Worm (Caenorhabditis elegans) whole organism, L2 larva: Measurements from ENCODE around the gene isy-1.

Experiments
- egl-27 ChIP-seq: sonication (generic microtip); optimal IDR thresholded peaks from 3 replicates; lab custom pipeline; 2017; ENCODE audit warnings: missing biosample characterization, missing genetic modification reagents, missing genetic modification characterization
- lin-13 ChIP-seq: fragments of 150-350 bp; optimal IDR thresholded peaks from 2 replicates; lab custom pipeline; 2014; ENCODE audit warnings: missing biosample characterization, missing genetic modification reagents, missing genetic modification characterization
- mdl-1 ChIP-seq, 2 experiments: fragments of 150-350 bp in 1 of 2; sonication (generic microtip) in 1 of 2; optimal IDR thresholded peaks; 2 replicates each; lab custom pipeline; 2017; ENCODE audit warnings: missing biosample characterization in 2 of 2, missing genetic modification characterization in 2 of 2
- nhr-10 ChIP-seq: sonication (generic microtip); optimal IDR thresholded peaks from 2 replicates; lab custom pipeline; 2017; ENCODE audit warnings: missing biosample characterization, missing genetic modification characterization
- unc-62 ChIP-seq: fragments of 150-350 bp; optimal IDR thresholded peaks from 2 replicates; lab custom pipeline; 2014; ENCODE audit warnings: missing biosample characterization, missing genetic modification reagents, missing genetic modification characterization

DNA sequence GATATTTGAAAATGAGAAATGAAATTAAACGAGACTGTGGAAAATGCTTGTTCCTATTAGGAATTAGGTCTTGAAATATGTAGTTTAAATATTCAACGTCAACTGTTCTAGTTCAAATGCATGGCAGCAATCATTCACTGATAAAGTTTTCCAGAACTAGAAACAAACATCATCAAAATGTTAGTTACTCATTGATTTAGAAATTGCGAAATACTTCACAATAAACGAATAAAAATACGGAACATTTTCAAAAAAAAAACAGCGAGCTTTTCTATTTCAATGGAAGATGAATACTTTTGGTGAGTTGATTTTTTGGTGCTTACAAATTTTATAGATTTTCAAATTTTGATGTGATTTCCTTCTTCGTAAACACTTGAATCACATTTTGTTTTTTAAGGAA, 42.0 kb upstream of the isy-1 start, which contains the start of gene C45B11.2:
- no peak for TF ChIP-seq unc-62
- no peak for TF ChIP-seq nhr-10 (tag; lab: Kevin White, UChicago)
- no peak for TF ChIP-seq mdl-1 (tag; optimal IDR thresholded peaks at IDR 0.05; lab: Kevin White, UChicago)
- TF ChIP-seq lin-13 (GFP tag; lab: Kevin White, UChicago) = no peak
- no peak for TF ChIP-seq egl-27 (tag; lab: Kevin White, UChicago)
